Worm (Caenorhabditis elegans) whole organism, late embryonic: ENCODE measurements around the gene R11E3.2.

Source experiments
- C08G9.2 ChIP-seq: sonication (generic microtip); optimal IDR thresholded peaks from 2 replicates; lab custom pipeline; 2016; ENCODE audit warnings: mild to moderate bottlenecking, missing genetic modification characterization, moderate library complexity, missing compliant biosample characterization
- C38D4.7 ChIP-seq: fragments of 200-800 bp; sonication (Bioruptor generic); optimal IDR thresholded peaks from 2 replicates; lab custom pipeline; 2018; ENCODE audit warnings: mild to moderate bottlenecking, missing genetic modification characterization, moderate library complexity, missing compliant biosample characterization
- F13H6.1 ChIP-seq: sonication (generic microtip); optimal IDR thresholded peaks from 2 replicates; lab custom pipeline; 2016; ENCODE audit warnings: missing genetic modification characterization, missing compliant biosample characterization
- K02D7.2 ChIP-seq: sonication (generic microtip); optimal IDR thresholded peaks from 2 replicates; lab custom pipeline; 2017; ENCODE audit warnings: mild to moderate bottlenecking, missing genetic modification characterization, missing compliant biosample characterization
- K09A11.1 ChIP-seq: sonication (generic microtip); optimal IDR thresholded peaks from 2 replicates; lab custom pipeline; 2017; ENCODE audit warnings: antibody characterized with exemption, mild to moderate bottlenecking, missing genetic modification characterization, missing compliant biosample characterization; ENCODE audit not compliant: insufficient read depth
- T23F11.4 ChIP-seq: fragments of 200-800 bp; sonication (Bioruptor generic); optimal IDR thresholded peaks from 2 replicates; lab custom pipeline; 2018; ENCODE audit warnings: mild to moderate bottlenecking, missing genetic modification characterization, missing compliant biosample characterization
- Y22D7AL.16 ChIP-seq: sonication (generic microtip); optimal IDR thresholded peaks from 2 replicates; lab custom pipeline; 2016; ENCODE audit warnings: missing genetic modification characterization, missing compliant biosample characterization
- ahr-1 ChIP-seq: sonication (generic microtip); optimal IDR thresholded peaks from 2 replicates; lab custom pipeline; 2016; ENCODE audit warnings: missing genetic modification characterization, missing compliant biosample characterization
- ama-1 ChIP-seq: fragments of 150-350 bp; optimal IDR thresholded peaks from 2 replicates; lab custom pipeline; 2014
- ceh-14 ChIP-seq: sonication (generic microtip); optimal IDR thresholded peaks from 2 replicates; lab custom pipeline; 2016; ENCODE audit warnings: missing genotype, missing genetic modification characterization, missing compliant biosample characterization
- ceh-18 ChIP-seq: sonication (generic microtip); optimal IDR thresholded peaks from 2 replicates; lab custom pipeline; 2016; ENCODE audit warnings: missing genetic modification characterization, missing compliant biosample characterization
- ceh-22 ChIP-seq: sonication (generic microtip); optimal IDR thresholded peaks from 2 replicates; lab custom pipeline; 2017; ENCODE audit warnings: missing biosample characterization, missing genetic modification characterization
- ceh-24 ChIP-seq: sonication (generic microtip); optimal IDR thresholded peaks from 2 replicates; lab custom pipeline; 2016; ENCODE audit warnings: mild to moderate bottlenecking, missing genetic modification characterization, missing compliant biosample characterization
- ceh-30 ChIP-seq: fragments of 150-350 bp; optimal IDR thresholded peaks from 2 replicates; lab custom pipeline; 2014; ENCODE audit warnings: missing biosample characterization, missing genetic modification characterization
- ceh-9 ChIP-seq: sonication (generic microtip); optimal IDR thresholded peaks from 2 replicates; lab custom pipeline; 2016; ENCODE audit warnings: mild to moderate bottlenecking, missing genetic modification characterization, inconsistent platforms, missing compliant biosample characterization
- dmd-4 ChIP-seq: sonication (generic microtip); optimal IDR thresholded peaks from 2 replicates; lab custom pipeline; 2016; ENCODE audit warnings: borderline replicate concordance, missing genetic modification characterization, missing compliant biosample characterization
- dve-1 ChIP-seq: sonication (generic microtip); optimal IDR thresholded peaks from 2 replicates; lab custom pipeline; 2017; ENCODE audit warnings: antibody characterized with exemption, mild to moderate bottlenecking, missing genetic modification characterization, missing compliant biosample characterization
- elt-2 ChIP-seq: sonication (generic microtip); optimal IDR thresholded peaks from 2 replicates; lab custom pipeline; 2016; ENCODE audit warnings: missing genetic modification reagents, missing genetic modification characterization, missing compliant biosample characterization
- elt-4 ChIP-seq: sonication (generic microtip); optimal IDR thresholded peaks from 2 replicates; lab custom pipeline; 2016; ENCODE audit warnings: missing genetic modification characterization, missing compliant biosample characterization
- ets-4 ChIP-seq: sonication (generic microtip); optimal IDR thresholded peaks from 2 replicates; lab custom pipeline; 2016; ENCODE audit warnings: missing genetic modification characterization, missing compliant biosample characterization
- fkh-6 ChIP-seq: sonication (generic microtip); optimal IDR thresholded peaks from 2 replicates; lab custom pipeline; 2016; ENCODE audit warnings: missing genetic modification characterization, missing compliant biosample characterization
- hlh-13 ChIP-seq: fragments of 200-800 bp; sonication (Bioruptor generic); optimal IDR thresholded peaks from 2 replicates; lab custom pipeline; 2018; ENCODE audit warnings: mild to moderate bottlenecking, missing genetic modification characterization, missing compliant biosample characterization
- hlh-15 ChIP-seq: sonication (generic microtip); optimal IDR thresholded peaks from 2 replicates; lab custom pipeline; 2016; ENCODE audit warnings: missing genetic modification characterization, missing compliant biosample characterization
- hlh-8 ChIP-seq: sonication (generic microtip); optimal IDR thresholded peaks from 2 replicates; lab custom pipeline; 2016; ENCODE audit warnings: missing genotype, missing genetic modification characterization, missing compliant biosample characterization
- lim-6 ChIP-seq: sonication (generic microtip); optimal IDR thresholded peaks from 2 replicates; lab custom pipeline; 2016; ENCODE audit warnings: missing genetic modification characterization, missing compliant biosample characterization
- lin-11 ChIP-seq: fragments of 200-800 bp; sonication (Bioruptor generic); optimal IDR thresholded peaks from 2 replicates; lab custom pipeline; 2018; ENCODE audit warnings: mild to moderate bottlenecking, missing genetic modification characterization, missing compliant biosample characterization
- madf-2 ChIP-seq: sonication (generic microtip); optimal IDR thresholded peaks from 2 replicates; lab custom pipeline; 2017; ENCODE audit warnings: missing genetic modification characterization, missing compliant biosample characterization
- nhr-232 ChIP-seq: sonication (generic microtip); optimal IDR thresholded peaks from 2 replicates; lab custom pipeline; 2016; ENCODE audit warnings: missing genetic modification characterization, missing compliant biosample characterization
- odd-2 ChIP-seq: sonication (generic microtip); optimal IDR thresholded peaks from 2 replicates; lab custom pipeline; 2017; ENCODE audit warnings: antibody characterized with exemption, mild to moderate bottlenecking, missing genetic modification characterization, missing compliant biosample characterization
- pat-9 ChIP-seq: fragments of 200-800 bp; sonication (Bioruptor generic); optimal IDR thresholded peaks from 2 replicates; lab custom pipeline; 2018; ENCODE audit warnings: mild to moderate bottlenecking, missing genetic modification characterization, moderate library complexity, missing compliant biosample characterization
- pax-1 ChIP-seq: fragments of 150-350 bp; optimal IDR thresholded peaks from 2 replicates; lab custom pipeline; 2014; ENCODE audit warnings: missing biosample characterization, missing genetic modification characterization
- pha-2 ChIP-seq: sonication (generic microtip); optimal IDR thresholded peaks from 2 replicates; lab custom pipeline; 2017; ENCODE audit warnings: mild to moderate bottlenecking, missing genetic modification characterization, missing compliant biosample characterization
- pha-4 ChIP-seq: fragments of 150-350 bp; optimal IDR thresholded peaks from 2 replicates; lab custom pipeline; 2018; ENCODE audit warnings: missing biosample characterization, missing genetic modification reagents, missing genetic modification characterization
- pqm-1 ChIP-seq: sonication (generic microtip); optimal IDR thresholded peaks from 2 replicates; lab custom pipeline; 2016; ENCODE audit warnings: missing genetic modification characterization, missing compliant biosample characterization
- pros-1 ChIP-seq: fragments of 150-350 bp; optimal IDR thresholded peaks from 2 replicates; lab custom pipeline; 2014; ENCODE audit warnings: missing biosample characterization, missing genetic modification reagents, missing genetic modification characterization
- ref-2 ChIP-seq: sonication (generic microtip); optimal IDR thresholded peaks from 2 replicates; lab custom pipeline; 2016; ENCODE audit warnings: missing genetic modification characterization, missing compliant biosample characterization
- rnt-1 ChIP-seq: sonication (generic microtip); optimal IDR thresholded peaks from 2 replicates; lab custom pipeline; 2016; ENCODE audit warnings: missing genetic modification characterization, missing compliant biosample characterization
- sdc-2 ChIP-seq: sonication (generic microtip); optimal IDR thresholded peaks from 2 replicates; lab custom pipeline; 2016; ENCODE audit warnings: missing genotype, missing genetic modification characterization, missing compliant biosample characterization
- sox-4 ChIP-seq: sonication (generic microtip); optimal IDR thresholded peaks from 2 replicates; lab custom pipeline; 2017; ENCODE audit warnings: mild to moderate bottlenecking, missing genetic modification characterization, inconsistent platforms, missing compliant biosample characterization
- syd-9 ChIP-seq: sonication (generic microtip); optimal IDR thresholded peaks from 2 replicates; lab custom pipeline; 2016; ENCODE audit warnings: mild to moderate bottlenecking, missing genetic modification characterization, moderate library complexity, missing compliant biosample characterization
- tbx-2 ChIP-seq: sonication (generic microtip); optimal IDR thresholded peaks from 2 replicates; lab custom pipeline; 2016; ENCODE audit warnings: missing genetic modification characterization, missing compliant biosample characterization
- tbx-7 ChIP-seq: sonication (generic microtip); optimal IDR thresholded peaks from 2 replicates; lab custom pipeline; 2016; ENCODE audit warnings: missing genotype, missing genetic modification characterization, missing compliant biosample characterization
- ttx-3 ChIP-seq: sonication (generic microtip); optimal IDR thresholded peaks from 2 replicates; lab custom pipeline; 2016; ENCODE audit warnings: missing genetic modification reagents, missing genetic modification characterization, missing compliant biosample characterization
- unc-3 ChIP-seq, 2 experiments: fragments of 200-800 bp in 1 of 2; sonication (Bioruptor generic) in 1 of 2; sonication (generic microtip) in 1 of 2; conservative IDR thresholded peaks in 1 of 2; optimal IDR thresholded peaks in 1 of 2; 2 replicates each; pipeline versions ENCODE4 v1.3.6 to Lab custom; 2016 to 2022; ENCODE audit warnings: missing compliant biosample characterization in 2 of 2, missing genetic modification characterization in 2 of 2, missing genetic modification reagents in 1 of 2
- unc-42 ChIP-seq: sonication (generic microtip); optimal IDR thresholded peaks from 2 replicates; lab custom pipeline; 2016; ENCODE audit warnings: missing genotype, missing genetic modification characterization, missing compliant biosample characterization
- unc-55 ChIP-seq: sonication (generic microtip); optimal IDR thresholded peaks from 2 replicates; lab custom pipeline; 2017; ENCODE audit warnings: missing biosample characterization, missing genetic modification reagents, missing genetic modification characterization
- unc-86 ChIP-seq: sonication (generic microtip); optimal IDR thresholded peaks from 2 replicates; lab custom pipeline; 2016; ENCODE audit warnings: missing genetic modification characterization, missing compliant biosample characterization
- zip-5 ChIP-seq: sonication (generic microtip); optimal IDR thresholded peaks from 2 replicates; lab custom pipeline; 2016; ENCODE audit warnings: missing genetic modification characterization, missing compliant biosample characterization
- ztf-16 ChIP-seq: sonication (generic microtip); optimal IDR thresholded peaks from 2 replicates; lab custom pipeline; 2017; ENCODE audit warnings: missing genetic modification characterization, missing compliant biosample characterization

Gene R11E3.2

DNA sequence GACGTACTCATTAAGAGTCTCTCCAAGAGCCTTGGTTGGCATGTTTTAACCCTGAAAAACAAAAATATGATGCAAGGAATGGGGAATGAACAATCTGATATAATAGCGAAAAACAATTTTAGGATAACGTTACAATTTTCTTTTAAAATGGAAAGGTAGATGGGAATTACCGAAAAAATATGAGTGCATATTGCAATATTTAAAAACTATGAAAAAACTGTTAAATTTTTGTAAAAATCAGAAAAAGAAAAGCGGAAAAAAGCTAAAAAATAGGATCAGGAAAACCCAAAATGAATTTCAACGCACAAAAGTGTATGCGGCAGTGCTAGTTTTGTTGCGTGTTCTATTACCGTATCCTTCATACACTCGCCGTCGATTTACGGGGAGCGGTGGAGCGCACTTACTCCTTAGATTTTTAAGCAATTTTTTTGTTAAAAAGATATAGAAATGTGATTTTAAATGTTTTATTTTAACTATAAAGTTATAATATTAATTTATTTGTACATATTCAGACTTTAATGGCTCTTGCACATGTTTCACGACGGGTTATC lies 22.1 kb upstream of the R11E3.2 start, which contains the start of the genes rpl-20 and Y17G9B.5 (continued):
- TF ChIP-seq ceh-9 (tag; lab: Kevin White, UChicago) (no peak), unc-86 (tag; lab: Kevin White, UChicago) (peak; percentile 96), unc-3 (GFP tag; conservative IDR thresholded peaks at IDR 0.05; lab: Robert Waterston, UW) (peak; percentile 80), unc-3 (tag; optimal IDR thresholded peaks at IDR 0.05; lab: Kevin White, UChicago) (peak; percentile 83), hlh-13 (GFP tag; lab: Kevin White, UChicago) (peak; percentile 62), Y22D7AL.16 (tag; lab: Kevin White, UChicago) (peak; percentile 41), pax-1 (tag; lab: Kevin White, UChicago) (peak; percentile 85), dve-1 (peak; percentile 94), pha-2 (tag; lab: Kevin White, UChicago) (peak; percentile 79), ahr-1 (tag; lab: Kevin White, UChicago) (peak; percentile 68), pha-4 (tag; lab: Kevin White, UChicago) (no peak), ttx-3 (peak; percentile 80), ceh-18 (tag; lab: Kevin White, UChicago) (peak; percentile 97), ztf-16 (tag; lab: Kevin White, UChicago) (peak; percentile 96), rnt-1 (tag; lab: Kevin White, UChicago) (peak; percentile 97), C08G9.2 (tag; lab: Kevin White, UChicago) (peak; percentile 70), tbx-2 (tag; lab: Kevin White, UChicago) (peak; percentile 97), lin-11 (tag; lab: Kevin White, UChicago) (peak; percentile 60), hlh-15 (tag; lab: Kevin White, UChicago) (peak; percentile 51), ref-2 (tag; lab: Kevin White, UChicago) (peak; percentile 99), T23F11.4 (GFP tag; lab: Kevin White, UChicago) (peak; percentile 79), ceh-24 (tag; lab: Kevin White, UChicago) (peak; percentile 47), K09A11.1 (tag; lab: Kevin White, UChicago) (peak; percentile 86), fkh-6 (tag; lab: Kevin White, UChicago) (peak; percentile 40), ceh-30 (tag; lab: Kevin White, UChicago) (peak; percentile 99), pros-1 (peak; percentile 86), hlh-8 (tag; lab: Kevin White, UChicago) (peak; percentile 72), ceh-22 (tag; lab: Kevin White, UChicago) (peak; percentile 29), elt-2 (tag; lab: Kevin White, UChicago) (peak; percentile 94), tbx-7 (peak; percentile 61), zip-5 (tag; lab: Kevin White, UChicago) (peak; percentile 48), lim-6 (tag; lab: Kevin White, UChicago) (peak; percentile 11), odd-2 (tag; lab: Kevin White, UChicago) (no peak), F13H6.1 (tag; lab: Kevin White, UChicago) (peak; percentile 78), sdc-2 (tag; lab: Kevin White, UChicago) (peak; percentile 68), madf-2 (tag; lab: Kevin White, UChicago) (peak; percentile 88), C38D4.7 (GFP tag; lab: Kevin White, UChicago) (peak; percentile 49), pqm-1 (peak; percentile 81), ets-4 (tag; lab: Kevin White, UChicago) (peak; percentile 93), ceh-14 (tag; lab: Kevin White, UChicago) (peak; percentile 93), unc-55 (GFP tag; lab: Kevin White, UChicago) (peak; percentile 76), syd-9 (tag; lab: Kevin White, UChicago) (peak; percentile 71), dmd-4 (tag; lab: Kevin White, UChicago) (no peak), elt-4 (tag; lab: Kevin White, UChicago) (no peak), sox-4 (tag; lab: Kevin White, UChicago) (peak; percentile 58), unc-42 (tag; lab: Kevin White, UChicago) (peak; percentile 98), ama-1 (lab: Kevin White, UChicago) (no peak), pat-9 (tag; lab: Kevin White, UChicago) (peak; percentile 82), K02D7.2 (tag; lab: Kevin White, UChicago) (peak; percentile 72), nhr-232 (tag; lab: Kevin White, UChicago) (no peak)
